Fruit fly (Drosophila melanogaster): ENCODE measurements around the gene Dop1R1.

- TF ChIP-seq dsf (GFP tag; optimal IDR thresholded peaks at IDR 0.05; ENCODE audit: borderline replicate concordance) (peak; percentile 76), Myc (optimal IDR thresholded peaks at IDR 0.05) (peak; percentile 84)
Observed at dm6 chr3R:14122347-14122812, 92.2 kb downstream of the Dop1R1 start, which contains the start of the genes Abi and twf.
